Fruit fly (Drosophila melanogaster) whole organism, embryonic: ENCODE data around the gene CG9932.

ENCODE experiments used
- Asciz ChIP-seq: fragments of 200-800 bp; sonication (Bioruptor generic); optimal IDR thresholded peaks from 2 replicates; lab custom pipeline; 2017; ENCODE audit warnings: missing biosample characterization, mild to moderate bottlenecking, missing genetic modification characterization, missing genetic modification reagents
- B-H1 ChIP-seq: fragments of 200-800 bp; sonication (Bioruptor generic); IDR thresholded peaks from 3 replicates; pipeline ENCODE4 v1.3.6; 2022; ENCODE audit warnings: missing biosample characterization, missing genetic modification characterization
- CG10147 ChIP-seq: fragments of 200-800 bp; sonication (Bioruptor generic); optimal IDR thresholded peaks from 2 replicates; lab custom pipeline; 2019; ENCODE audit warnings: missing biosample characterization, mild to moderate bottlenecking, missing genetic modification characterization, moderate library complexity
- CG10959 ChIP-seq: fragments of 200-800 bp; sonication (Bioruptor generic); IDR thresholded peaks from 2 replicates; pipeline ENCODE4 v1.3.6; 2022; ENCODE audit warnings: missing biosample characterization, missing genetic modification characterization
- CG13424 ChIP-seq: fragments of 200-800 bp; sonication (Bioruptor generic); optimal IDR thresholded peaks from 2 replicates; lab custom pipeline; 2019; ENCODE audit warnings: missing biosample characterization, mild to moderate bottlenecking, missing genetic modification characterization, moderate library complexity
- CG13894 ChIP-seq: fragments of 200-800 bp; sonication (Bioruptor generic); optimal IDR thresholded peaks from 3 replicates; lab custom pipeline; 2018; ENCODE audit warnings: missing biosample characterization, mild to moderate bottlenecking, missing genetic modification characterization, moderate library complexity
- CG14441 ChIP-seq: fragments of 200-800 bp; sonication (Bioruptor generic); IDR thresholded peaks from 2 replicates; pipeline ENCODE4 v1.3.6; 2022; ENCODE audit warnings: missing biosample characterization, missing genetic modification characterization
- CG14860 ChIP-seq: fragments of 200-800 bp; sonication (Bioruptor generic); IDR thresholded peaks from 3 replicates; pipeline ENCODE4 v1.3.6; 2022; ENCODE audit warnings: missing biosample characterization, missing genetic modification characterization; ENCODE audit not compliant: partially characterized antibody
- CG15514 ChIP-seq: fragments of 200-800 bp; sonication (Bioruptor generic); optimal IDR thresholded peaks from 3 replicates; lab custom pipeline; 2017; ENCODE audit warnings: missing biosample characterization, missing genetic modification characterization, mild to moderate bottlenecking, moderate library complexity, missing genetic modification reagents
- CG16779 ChIP-seq: fragments of 200-800 bp; sonication (Bioruptor generic); IDR thresholded peaks from 2 replicates; pipeline ENCODE4 v1.3.6; 2022; ENCODE audit warnings: missing biosample characterization, missing genetic modification characterization
- CG17385 ChIP-seq: fragments of 200-800 bp; sonication (Bioruptor generic); optimal IDR thresholded peaks from 3 replicates; lab custom pipeline; 2018; ENCODE audit warnings: missing biosample characterization, mild to moderate bottlenecking, missing genetic modification characterization
- CG17912 ChIP-seq: fragments of 200-800 bp; sonication (Bioruptor generic); optimal IDR thresholded peaks from 2 replicates; lab custom pipeline; 2018; ENCODE audit warnings: missing biosample characterization, mild to moderate bottlenecking, missing genetic modification characterization
- CG1832 ChIP-seq: fragments of 200-800 bp; sonication (Bioruptor generic); optimal IDR thresholded peaks from 2 replicates; lab custom pipeline; 2017; ENCODE audit warnings: missing biosample characterization, mild to moderate bottlenecking, missing genetic modification characterization, inconsistent platforms
- CG18619 ChIP-seq: fragments of 200-800 bp; sonication (Bioruptor generic); optimal IDR thresholded peaks from 3 replicates; lab custom pipeline; 2017; ENCODE audit warnings: missing biosample characterization, mild to moderate bottlenecking, missing genetic modification characterization
- CG2875 ChIP-seq: fragments of 200-800 bp; sonication (Bioruptor generic); optimal IDR thresholded peaks from 2 replicates; lab custom pipeline; 2017; ENCODE audit warnings: missing biosample characterization, mild to moderate bottlenecking, missing genetic modification characterization, missing genetic modification reagents
- CG3163 ChIP-seq: fragments of 200-800 bp; sonication (Bioruptor generic); optimal IDR thresholded peaks from 3 replicates; lab custom pipeline; 2016; ENCODE audit warnings: missing biosample characterization, missing genetic modification characterization
- CG3995 ChIP-seq: fragments of 200-800 bp; sonication (Bioruptor generic); optimal IDR thresholded peaks from 3 replicates; lab custom pipeline; 2016; ENCODE audit warnings: missing biosample characterization, missing genetic modification characterization
- CG6272 ChIP-seq: fragments of 200-800 bp; sonication (Bioruptor generic); IDR thresholded peaks from 2 replicates; pipeline ENCODE4 v1.3.6; 2022; ENCODE audit warnings: missing biosample characterization, missing genetic modification characterization
- CG8478 ChIP-seq: fragments of >200 bp; optimal IDR thresholded peaks from 2 replicates; lab custom pipeline; 2018
- CG8924 ChIP-seq: fragments of 200-800 bp; optimal IDR thresholded peaks from 3 replicates; lab custom pipeline; 2019; ENCODE audit warnings: missing biosample characterization, mild to moderate bottlenecking, missing genetic modification characterization, moderate library complexity
- CG9727 ChIP-seq: fragments of 200-800 bp; sonication (Bioruptor generic); optimal IDR thresholded peaks from 3 replicates; lab custom pipeline; 2017; ENCODE audit warnings: missing biosample characterization, mild to moderate bottlenecking, missing genetic modification characterization
- Dbx ChIP-seq: fragments of 200-800 bp; sonication (Bioruptor generic); IDR thresholded peaks from 3 replicates; pipeline ENCODE4 v1.3.6; 2022; ENCODE audit warnings: missing biosample characterization, missing genetic modification characterization
- Dfd ChIP-seq, 2 experiments: fragments of >200 bp; optimal IDR thresholded peaks; 2 replicates each; lab custom pipeline; 2017; ENCODE audit warnings: missing biosample characterization in 2 of 2, missing genetic modification characterization in 2 of 2
- Dll ChIP-seq: fragments of 200-800 bp; sonication (Bioruptor generic); IDR thresholded peaks from 4 replicates; pipeline ENCODE4 v1.3.6; 2022; ENCODE audit warnings: missing biosample characterization, missing genetic modification characterization; ENCODE audit not compliant: partially characterized antibody
- Hr3 ChIP-seq: fragments of 200-800 bp; sonication (Bioruptor generic); optimal IDR thresholded peaks from 3 replicates; lab custom pipeline; 2016; ENCODE audit warnings: missing biosample characterization, missing genetic modification characterization
- Hsf ChIP-seq: fragments of 200-800 bp; sonication (Bioruptor generic); optimal IDR thresholded peaks from 3 replicates; lab custom pipeline; 2016; ENCODE audit warnings: missing biosample characterization, missing genetic modification characterization
- Lpt ChIP-seq: fragments of >200 bp; optimal IDR thresholded peaks from 2 replicates; lab custom pipeline; 2018; ENCODE audit warnings: missing biosample characterization, missing genetic modification characterization
- Max ChIP-seq: fragments of 200-800 bp; sonication (Bioruptor generic); optimal IDR thresholded peaks from 2 replicates; lab custom pipeline; 2016; ENCODE audit warnings: missing biosample characterization, mild to moderate bottlenecking, missing genetic modification characterization
- Med ChIP-seq: fragments of 200-800 bp; sonication (Bioruptor generic); peaks from one replicate; lab custom pipeline; 2016; ENCODE audit warnings: missing biosample characterization, missing genetic modification characterization, mild to moderate bottlenecking, inconsistent platforms, moderate library complexity
- Meics ChIP-seq: fragments of 200-800 bp; sonication (Bioruptor generic); optimal IDR thresholded peaks from 2 replicates; lab custom pipeline; 2017; ENCODE audit warnings: missing biosample characterization, mild to moderate bottlenecking, missing genetic modification characterization
- Myb ChIP-seq: fragments of 200-800 bp; sonication (Bioruptor generic); optimal IDR thresholded peaks from 2 replicates; lab custom pipeline; 2016; ENCODE audit warnings: missing biosample characterization, missing genetic modification characterization
- Neu2 ChIP-seq: fragments of 200-800 bp; sonication (Bioruptor generic); optimal IDR thresholded peaks from 3 replicates; lab custom pipeline; 2016; ENCODE audit warnings: missing biosample characterization, missing genetic modification characterization, borderline replicate concordance
- Ssrp ChIP-seq: fragments of 200-800 bp; sonication (Bioruptor generic); optimal IDR thresholded peaks from 2 replicates; lab custom pipeline; 2018; ENCODE audit warnings: missing biosample characterization, mild to moderate bottlenecking, missing genetic modification characterization, moderate library complexity
- Taf1 ChIP-seq: fragments of 200-800 bp; sonication (Bioruptor generic); IDR thresholded peaks from 2 replicates; pipeline ENCODE4 v1.3.6; 2022; ENCODE audit warnings: missing biosample characterization, missing genetic modification characterization
- Usf ChIP-seq: fragments of 200-800 bp; sonication (Bioruptor generic); optimal IDR thresholded peaks from 2 replicates; lab custom pipeline; 2017; ENCODE audit warnings: missing genotype, missing biosample characterization, missing genetic modification characterization
- Vsx1 ChIP-seq: fragments of 200-800 bp; sonication (Bioruptor generic); optimal IDR thresholded peaks from 2 replicates; lab custom pipeline; 2017; ENCODE audit warnings: missing biosample characterization, mild to moderate bottlenecking, missing genetic modification characterization, missing genetic modification reagents
- ac ChIP-seq: fragments of 200-800 bp; sonication (Bioruptor generic); optimal IDR thresholded peaks from 3 replicates; lab custom pipeline; 2017; ENCODE audit warnings: missing biosample characterization, mild to moderate bottlenecking, missing genetic modification characterization
- ash1 ChIP-seq: fragments of 200-800 bp; sonication (Bioruptor generic); optimal IDR thresholded peaks from 2 replicates; lab custom pipeline; 2018; ENCODE audit warnings: missing biosample characterization, mild to moderate bottlenecking, missing genetic modification characterization
- dan ChIP-seq: fragments of 200-800 bp; sonication (Bioruptor generic); IDR thresholded peaks from 2 replicates; pipeline ENCODE4 v1.3.6; 2022; ENCODE audit warnings: missing biosample characterization, missing genetic modification characterization
- ftz-f1 ChIP-seq: fragments of 200-800 bp; sonication (Bioruptor generic); optimal IDR thresholded peaks from 2 replicates; lab custom pipeline; 2016; ENCODE audit warnings: missing biosample characterization, missing genetic modification characterization
- her ChIP-seq: fragments of 200-800 bp; sonication (Bioruptor generic); optimal IDR thresholded peaks from 2 replicates; lab custom pipeline; 2016; ENCODE audit warnings: missing biosample characterization, missing genetic modification characterization
- lab ChIP-seq: fragments of 200-800 bp; sonication (Bioruptor generic); optimal IDR thresholded peaks from 3 replicates; lab custom pipeline; 2017; ENCODE audit warnings: missing biosample characterization, missing genetic modification characterization, mild to moderate bottlenecking, moderate library complexity, missing genetic modification reagents
- nom ChIP-seq: fragments of 200-800 bp; sonication (Bioruptor generic); optimal IDR thresholded peaks from 2 replicates; lab custom pipeline; 2017; ENCODE audit warnings: missing biosample characterization, missing genetic modification characterization, mild to moderate bottlenecking, moderate library complexity, missing genetic modification reagents
- pb ChIP-seq: fragments of 200-800 bp; sonication (Bioruptor generic); optimal IDR thresholded peaks from 3 replicates; lab custom pipeline; 2016; ENCODE audit warnings: missing biosample characterization, missing genetic modification characterization
- salm ChIP-seq: fragments of 200-800 bp; sonication (Bioruptor generic); optimal IDR thresholded peaks from 2 replicates; lab custom pipeline; 2018; ENCODE audit warnings: missing biosample characterization, mild to moderate bottlenecking, missing genetic modification characterization
- schlank ChIP-seq: fragments of 200-800 bp; sonication (Bioruptor generic); optimal IDR thresholded peaks from 2 replicates; lab custom pipeline; 2018; ENCODE audit warnings: missing biosample characterization, mild to moderate bottlenecking, missing genetic modification characterization
- tna ChIP-seq: fragments of 200-800 bp; sonication (Bioruptor generic); IDR thresholded peaks from 2 replicates; pipeline ENCODE4 v1.3.6; 2022; ENCODE audit warnings: missing biosample characterization, missing genetic modification characterization; ENCODE audit not compliant: partially characterized antibody
- wdn ChIP-seq: fragments of 200-800 bp; sonication (Bioruptor generic); IDR thresholded peaks from 2 replicates; pipeline ENCODE4 v1.3.6; 2022; ENCODE audit warnings: missing biosample characterization, missing genetic modification characterization
- zen ChIP-seq: fragments of 200-800 bp; sonication (Bioruptor generic); optimal IDR thresholded peaks from 3 replicates; lab custom pipeline; 2018; ENCODE audit warnings: missing biosample characterization, mild to moderate bottlenecking, missing genetic modification characterization, moderate library complexity
- zfh2 ChIP-seq: fragments of 200-800 bp; sonication (Bioruptor generic); optimal IDR thresholded peaks from 2 replicates; lab custom pipeline; 2016; ENCODE audit warnings: missing biosample characterization, missing genetic modification characterization

The CG9932 gene

DNA sequence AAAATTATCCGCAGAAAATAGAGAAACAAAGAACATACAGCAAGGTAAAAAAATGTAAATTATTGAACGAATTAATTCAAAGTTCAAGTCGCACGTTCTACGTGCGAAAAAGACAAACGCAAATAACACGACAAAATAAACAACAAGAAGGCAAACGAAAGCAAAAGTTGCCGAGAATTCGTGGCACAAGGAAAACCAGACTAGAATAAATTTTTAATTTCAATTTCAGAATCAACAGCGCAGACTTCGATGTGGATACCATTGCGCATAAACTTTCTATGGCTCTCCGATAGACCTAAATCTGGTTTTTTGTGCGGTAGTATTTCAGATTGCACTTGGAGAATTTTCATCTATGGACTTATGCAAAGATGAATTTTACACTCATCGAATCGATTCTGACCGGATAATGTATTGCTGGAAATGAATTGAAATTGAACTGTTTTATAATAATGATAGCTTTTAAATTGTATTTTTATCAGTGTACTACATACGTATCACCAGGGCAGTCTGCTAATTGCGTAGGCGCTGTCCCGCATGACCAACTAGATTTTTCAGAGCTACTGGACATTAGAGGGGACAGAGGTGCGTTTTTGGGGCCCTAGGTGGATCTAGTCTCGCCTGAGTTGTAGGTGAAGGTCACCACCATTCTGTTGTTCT is 23.6 kb upstream of the CG9932 start (continued):
- TF ChIP-seq Dll (GFP tag; lab: Robert Waterston, UW): no peak
- peak; percentile 89 for TF ChIP-seq zfh2 (GFP tag; lab: Kevin White, UChicago)
- no peak for TF ChIP-seq Ssrp (tag; lab: Kevin White, UChicago)
- TF ChIP-seq salm (tag; lab: Kevin White, UChicago): peak; percentile 39
- TF ChIP-seq ash1: peak; percentile 67
- peak; percentile 5 for TF ChIP-seq Usf (GFP tag; lab: Kevin White, UChicago)
- TF ChIP-seq CG10959: peak; percentile 63
- peak; percentile 90 for TF ChIP-seq CG14441
- TF ChIP-seq her: peak; percentile 88
- TF ChIP-seq Vsx1 (GFP tag; lab: Kevin White, UChicago): peak; percentile 66
- TF ChIP-seq Asciz (GFP tag; lab: Kevin White, UChicago): peak; percentile 38
- TF ChIP-seq wdn (GFP tag; lab: Robert Waterston, UW): peak; percentile 93
- no peak for TF ChIP-seq CG1832 (GFP tag; lab: Kevin White, UChicago)
- peak; percentile 86 for TF ChIP-seq CG18619 (GFP tag; lab: Kevin White, UChicago)
- peak; percentile 94 for TF ChIP-seq CG16779
- peak; percentile 73 for TF ChIP-seq Hr3 (GFP tag; lab: Kevin White, UChicago)
- peak; percentile 94 for TF ChIP-seq Taf1 (GFP tag; lab: Robert Waterston, UW)
- TF ChIP-seq CG14860 (GFP tag; lab: Robert Waterston, UW): no peak
- peak; percentile 72 for TF ChIP-seq Myb
- peak; percentile 33 for TF ChIP-seq CG3995
- peak; percentile 13 for TF ChIP-seq CG2875 (GFP tag; lab: Kevin White, UChicago)
- TF ChIP-seq CG13424 (tag; lab: Kevin White, UChicago): peak; percentile 74
- no peak for TF ChIP-seq Dfd (GFP tag; optimal IDR thresholded peaks at IDR 0.05; lab: Kevin White, UChicago)
- TF ChIP-seq CG15514 (GFP tag; lab: Kevin White, UChicago): peak; percentile 88
- no peak for TF ChIP-seq tna (GFP tag; lab: Robert Waterston, UW)
- no peak for TF ChIP-seq dan (GFP tag; lab: Robert Waterston, UW)
- no peak for TF ChIP-seq CG17912 (GFP tag; lab: Kevin White, UChicago)
- TF ChIP-seq CG6272 (GFP tag; lab: Robert Waterston, UW): peak; percentile 70
- TF ChIP-seq Dbx: peak; percentile 97
- TF ChIP-seq nom (GFP tag; lab: Kevin White, UChicago): no peak
- TF ChIP-seq Med: peak; percentile 99
- TF ChIP-seq Neu2 (GFP tag; lab: Kevin White, UChicago): no peak
- peak; percentile 76 for TF ChIP-seq CG8924 (tag; lab: Kevin White, UChicago)
- peak; percentile 86 for TF ChIP-seq Hsf (GFP tag; lab: Kevin White, UChicago)
- TF ChIP-seq B-H1: peak; percentile 80
- TF ChIP-seq CG9727 (GFP tag; lab: Kevin White, UChicago): peak; percentile 83
- TF ChIP-seq Lpt (GFP tag; lab: Kevin White, UChicago): no peak
- peak; percentile 72 for TF ChIP-seq CG17385 (GFP tag; lab: Kevin White, UChicago)
- peak; percentile 94 for TF ChIP-seq lab (GFP tag; lab: Kevin White, UChicago)
- peak; percentile 89 for TF ChIP-seq CG10147 (GFP tag; lab: Kevin White, UChicago)
- peak; percentile 91 for TF ChIP-seq Meics (GFP tag; lab: Kevin White, UChicago)
- peak; percentile 47 for TF ChIP-seq CG3163 (GFP tag; lab: Kevin White, UChicago)
- peak; percentile 85 for TF ChIP-seq pb (GFP tag; lab: Kevin White, UChicago)
- TF ChIP-seq schlank: peak; percentile 90
- TF ChIP-seq ac (GFP tag; lab: Kevin White, UChicago): no peak
- no peak for TF ChIP-seq zen
- TF ChIP-seq CG8478: no peak
- TF ChIP-seq Max (GFP tag; lab: Kevin White, UChicago): peak; percentile 71
- peak; percentile 64 for TF ChIP-seq CG13894 (tag; lab: Kevin White, UChicago)
- TF ChIP-seq ftz-f1 (GFP tag; lab: Kevin White, UChicago): peak; percentile 86
